Fruit fly (Drosophila melanogaster): ENCODE results near the gene CG33310.

Gene CG33310

dm6 chr2L:15057225-15058117 is 30.8 kb downstream of the CG33310 start, which contains the start of gene ck (continued):
- TF ChIP-seq CG5180 (GFP tag; optimal IDR thresholded peaks at IDR 0.05) (no peak), CG3065 (GFP tag; optimal IDR thresholded peaks at IDR 0.05) (no peak), ase (GFP tag; IDR thresholded peaks at IDR 0.05) (no peak), Deaf1 (tag; optimal IDR thresholded peaks at IDR 0.05) (no peak), CG12071 (GFP tag; optimal IDR thresholded peaks at IDR 0.05) (no peak), YL-1 (GFP tag; optimal IDR thresholded peaks at IDR 0.05) (no peak), repo (GFP tag; optimal IDR thresholded peaks at IDR 0.05) (no peak), CG2116 (GFP tag; optimal IDR thresholded peaks at IDR 0.05) (peak; percentile 77), peb (GFP tag; IDR thresholded peaks at IDR 0.05) (no peak), pho (GFP tag; optimal IDR thresholded peaks at IDR 0.05) (no peak), Lhr (GFP tag; optimal IDR thresholded peaks at IDR 0.05) (peak; percentile 82), CG4707 (GFP tag; optimal IDR thresholded peaks at IDR 0.05) (no peak), vfl (GFP tag; optimal IDR thresholded peaks at IDR 0.05) (no peak), pita (GFP tag; optimal IDR thresholded peaks at IDR 0.05) (no peak), CG10274 (GFP tag; optimal IDR thresholded peaks at IDR 0.05) (no peak), fd3F (GFP tag; optimal IDR thresholded peaks at IDR 0.05) (no peak), slbo (GFP tag; IDR thresholded peaks at IDR 0.05) (no peak), ci (GFP tag; IDR thresholded peaks at IDR 0.05) (no peak; the same call in 2 of the 3 replicates), h (optimal IDR thresholded peaks at IDR 0.05) (no peak), knrl (GFP tag; IDR thresholded peaks at IDR 0.05; ENCODE audit: partially characterized antibody) (peak; percentile 60), pan (optimal IDR thresholded peaks at IDR 0.05) (no peak), pan (GFP tag; optimal IDR thresholded peaks at IDR 0.05 in 1 of 2, IDR thresholded peaks at IDR 0.05 in 1 of 2) (no peak), Sox100B (GFP tag; optimal IDR thresholded peaks at IDR 0.05) (no peak), CG4854 (GFP tag; optimal IDR thresholded peaks at IDR 0.05) (no peak), MBD-R2 (GFP tag; IDR thresholded peaks at IDR 0.05) (peak; percentile 57), CG18619 (GFP tag; optimal IDR thresholded peaks at IDR 0.05) (no peak), CG6272 (GFP tag; IDR thresholded peaks at IDR 0.05) (no peak), CG5953 (GFP tag; IDR thresholded peaks at IDR 0.05) (no peak), CG2202 (tag; optimal IDR thresholded peaks at IDR 0.05) (no peak), CG6689 (GFP tag; IDR thresholded peaks at IDR 0.05) (no peak), ewg (GFP tag; optimal IDR thresholded peaks at IDR 0.05) (no peak), CG12769 (tag; optimal IDR thresholded peaks at IDR 0.05) (peak; percentile 77), CG8281 (tag; optimal IDR thresholded peaks at IDR 0.05) (no peak), vnd (GFP tag; IDR thresholded peaks at IDR 0.05; ENCODE audit: partially characterized antibody) (peak; percentile 54; the same call in 2 of the 3 replicates), CG14710 (tag; optimal IDR thresholded peaks at IDR 0.05) (peak; percentile 49), CG2678 (tag; optimal IDR thresholded peaks at IDR 0.05) (no peak), al (GFP tag; IDR thresholded peaks at IDR 0.05) (no peak), pum (GFP tag; optimal IDR thresholded peaks at IDR 0.05) (no peak), shn (GFP tag; optimal IDR thresholded peaks at IDR 0.05) (no peak), ssp (GFP tag; IDR thresholded peaks at IDR 0.05) (no peak), tup (GFP tag; optimal IDR thresholded peaks at IDR 0.05) (no peak), ato (GFP tag; IDR thresholded peaks at IDR 0.05; ENCODE audit: partially characterized antibody) (peak; percentile 77), Fer2 (tag; optimal IDR thresholded peaks at IDR 0.05) (no peak), ftz-f1 (GFP tag; optimal IDR thresholded peaks at IDR 0.05) (no peak), HmgD (GFP tag; optimal IDR thresholded peaks at IDR 0.05) (no peak), zen (tag; optimal IDR thresholded peaks at IDR 0.05) (peak; percentile 66), CoRest (tag; optimal IDR thresholded peaks at IDR 0.05) (peak; percentile 15), CG7786 (GFP tag; optimal IDR thresholded peaks at IDR 0.05) (no peak), CG7372 (GFP tag; IDR thresholded peaks at IDR 0.05) (no peak), CG13775 (GFP tag; optimal IDR thresholded peaks at IDR 0.05) (no peak)
